Fruit fly (Drosophila melanogaster) whole organism, embryonic: ENCODE data around the gene eIF3l.
A peak's percentile ranks its signal among the peaks of the same experiment; 100 is the strongest.

Source experiments
- CG14050 ChIP-seq: fragments of 200-800 bp; sonication (Bioruptor generic); IDR thresholded peaks from 3 replicates; pipeline ENCODE4 v1.3.6; 2022; ENCODE audit warnings: missing biosample characterization, missing genetic modification characterization
- CG16779 ChIP-seq: fragments of 200-800 bp; sonication (Bioruptor generic); IDR thresholded peaks from 2 replicates; pipeline ENCODE4 v1.3.6; 2022; ENCODE audit warnings: missing biosample characterization, missing genetic modification characterization
- CG17802 ChIP-seq: fragments of 200-800 bp; sonication (Bioruptor generic); optimal IDR thresholded peaks from 2 replicates; lab custom pipeline; 2018; ENCODE audit warnings: missing biosample characterization, mild to moderate bottlenecking, missing genetic modification characterization, moderate library complexity
- CG4707 ChIP-seq: fragments of 200-800 bp; sonication (Bioruptor generic); optimal IDR thresholded peaks from 2 replicates; lab custom pipeline; 2018; ENCODE audit warnings: missing biosample characterization, mild to moderate bottlenecking, missing genetic modification characterization, moderate library complexity
- CG7357 ChIP-seq: fragments of 200-800 bp; sonication (Bioruptor generic); IDR thresholded peaks from 3 replicates; pipeline ENCODE4 v1.3.6; 2022; ENCODE audit warnings: missing biosample characterization, missing genetic modification characterization
- CG9817 ChIP-seq: fragments of 200-800 bp; sonication (Bioruptor generic); optimal IDR thresholded peaks from 2 replicates; lab custom pipeline; 2018; ENCODE audit warnings: missing biosample characterization, mild to moderate bottlenecking, missing genetic modification characterization, moderate library complexity
- br ChIP-seq: fragments of >200 bp; optimal IDR thresholded peaks from 2 replicates; lab custom pipeline; 2017
- sima ChIP-seq: fragments of 200-800 bp; sonication (Bioruptor generic); optimal IDR thresholded peaks from 2 replicates; lab custom pipeline; 2016; ENCODE audit warnings: missing biosample characterization, missing genetic modification characterization
- vfl ChIP-seq: fragments of 200-800 bp; sonication (Bioruptor generic); optimal IDR thresholded peaks from 2 replicates; lab custom pipeline; 2016; ENCODE audit warnings: missing biosample characterization, missing genetic modification characterization
- vnd ChIP-seq: fragments of 200-800 bp; sonication (Bioruptor generic); IDR thresholded peaks from 3 replicates; pipeline ENCODE4 v1.3.6; 2022; ENCODE audit warnings: missing biosample characterization, missing genetic modification characterization; ENCODE audit not compliant: partially characterized antibody

dm6 chr3L:12136630-12137029 is 9.3 kb downstream of the eIF3l start, which contains the start of the genes CG5645 and Atg12:
- peak; percentile 36; the same call in 1 of the 3 replicates for TF ChIP-seq CG14050
- TF ChIP-seq CG16779 = no peak
- TF ChIP-seq vnd (GFP tag; lab: Robert Waterston, UW) = peak; percentile 74
- no peak for TF ChIP-seq CG7357
- peak; percentile 61 for TF ChIP-seq CG9817
- TF ChIP-seq CG17802 = no peak
- no peak for TF ChIP-seq CG4707 (GFP tag; lab: Kevin White, UChicago)
- no peak for TF ChIP-seq br (lab: Kevin White, UChicago)
- no peak for TF ChIP-seq sima (GFP tag; lab: Kevin White, UChicago)
- TF ChIP-seq vfl (GFP tag; lab: Kevin White, UChicago) = peak; percentile 16
